Worm (Caenorhabditis elegans) whole organism, L4/young adult: ENCODE data around the gene gtap-2.

Experiments
- W03F9.2 ChIP-seq: fragments of 150-350 bp; optimal IDR thresholded peaks from 2 replicates; lab custom pipeline; 2014; ENCODE audit warnings: missing biosample characterization, missing genetic modification characterization
- dao-5 ChIP-seq: sonication (generic microtip); optimal IDR thresholded peaks from 2 replicates; lab custom pipeline; 2016; ENCODE audit warnings: missing genotype, missing genetic modification characterization, moderate library complexity, missing compliant biosample characterization
- him-1 ChIP-seq: sonication (generic microtip); optimal IDR thresholded peaks from 2 replicates; lab custom pipeline; 2016; ENCODE audit warnings: missing genotype, missing genetic modification reagents, missing genetic modification characterization, missing compliant biosample characterization

Gene gtap-2

ce11 chrIII:9804997-9805610 is 3.2 kb upstream of the gtap-2 start, which contains the start of gene riok-3:
riok-3 (minus strand) TSS chrIII:9805011.
- no peak for TF ChIP-seq W03F9.2 (tag; lab: Kevin White, UChicago)
- no peak for TF ChIP-seq dao-5 (tag; lab: Kevin White, UChicago)
- TF ChIP-seq him-1, result no peak

ce11 chrIII:9806968-9807559 is 1.3 kb upstream of the gtap-2 start, which contains the start of gene ZK632.4:
ZK632.4 (minus strand) TSS chrIII:9807454.
- TF ChIP-seq him-1 (no peak), W03F9.2 (tag; lab: Kevin White, UChicago) (no peak), dao-5 (tag; lab: Kevin White, UChicago) (no peak)

ce11 chrIII:9807560-9808046 is 741 bp upstream of the gtap-2 start:
- TF ChIP-seq him-1, result no peak
- TF ChIP-seq W03F9.2 (tag; lab: Kevin White, UChicago), result no peak
- no peak for TF ChIP-seq dao-5 (tag; lab: Kevin White, UChicago)

- TF ChIP-seq W03F9.2 (tag; lab: Kevin White, UChicago) (no peak), dao-5 (tag; lab: Kevin White, UChicago) (no peak), him-1 (no peak)
Measured at ce11 chrIII:9813146-9813545, 4.8 kb downstream of the gtap-2 start, which contains the start of gene ZK632.14. ZK632.14 (plus strand) TSS chrIII:9813446.

- TF ChIP-seq dao-5 (tag; lab: Kevin White, UChicago), result no peak
Measured at ce11 chrIII:9817087-9817612, 8.8 kb downstream of the gtap-2 start, which contains the start of gene cnx-1. cnx-1 (minus strand) TSS chrIII:9817137.

ce11 chrIII:9817894-9818293 is 9.6 kb downstream of the gtap-2 start:
- no peak for TF ChIP-seq him-1
- no peak for TF ChIP-seq dao-5 (tag; lab: Kevin White, UChicago)
- TF ChIP-seq W03F9.2 (tag; lab: Kevin White, UChicago), result peak; percentile 61

- TF ChIP-seq W03F9.2 (tag; lab: Kevin White, UChicago), result no peak
- TF ChIP-seq him-1, result no peak
- no peak for TF ChIP-seq dao-5 (tag; lab: Kevin White, UChicago)
Measured at ce11 chrIII:9818763-9819162, 10.4 kb downstream of the gtap-2 start, which contains the start of gene panl-3. panl-3 (plus strand) TSS chrIII:9819056.

- TF ChIP-seq him-1, result no peak
- TF ChIP-seq dao-5 (tag; lab: Kevin White, UChicago), result no peak
- TF ChIP-seq W03F9.2 (tag; lab: Kevin White, UChicago), result no peak
Measured at ce11 chrIII:9822942-9823341, 14.6 kb downstream of the gtap-2 start, which contains the start of gene arl-5. arl-5 (plus strand) TSS chrIII:9823242.

ce11 chrIII:9823748-9824147 is 15.4 kb downstream of the gtap-2 start:
- no peak for TF ChIP-seq dao-5 (tag; lab: Kevin White, UChicago)
- no peak for TF ChIP-seq him-1
- no peak for TF ChIP-seq W03F9.2 (tag; lab: Kevin White, UChicago)

- no peak for TF ChIP-seq him-1
- TF ChIP-seq W03F9.2 (tag; lab: Kevin White, UChicago), result no peak
- no peak for TF ChIP-seq dao-5 (tag; lab: Kevin White, UChicago)
Measured at ce11 chrIII:9824330-9824934, 16.1 kb downstream of the gtap-2 start, which contains the start of gene lin-52. lin-52 (minus strand) TSS chrIII:9824750.

ce11 chrIII:9825073-9825828 is 16.9 kb downstream of the gtap-2 start, which contains the start of gene ZK632.9:
ZK632.9 (minus strand) TSS chrIII:9825432.
- no peak for TF ChIP-seq W03F9.2 (tag; lab: Kevin White, UChicago)
- TF ChIP-seq him-1, result no peak
- no peak for TF ChIP-seq dao-5 (tag; lab: Kevin White, UChicago)

ce11 chrIII:9826005-9826404 is 17.7 kb downstream of the gtap-2 start:
- no peak for TF ChIP-seq W03F9.2 (tag; lab: Kevin White, UChicago)
- TF ChIP-seq him-1, result no peak
- no peak for TF ChIP-seq dao-5 (tag; lab: Kevin White, UChicago)
